Fruit fly (Drosophila melanogaster): ENCODE results near the gene SLC5A11.

SLC5A11 gene

dm6 chr2L:8196757-8197530 lies 8.0 kb downstream of the SLC5A11 start, which contains the start of the genes CG8475 and CG8460:
Gene CG8475 (minus strand): TSS chr2L:8196918.
Gene CG8460 (plus strand): TSS chr2L:8197193.
- peak; percentile 37 for TF ChIP-seq Crg-1 (GFP tag; optimal IDR thresholded peaks at IDR 0.05)
- TF ChIP-seq CG7045 (GFP tag; optimal IDR thresholded peaks at IDR 0.05), result no peak
- no peak for TF ChIP-seq CG1620 (GFP tag; optimal IDR thresholded peaks at IDR 0.05)

- TF ChIP-seq CG14711 (tag; optimal IDR thresholded peaks at IDR 0.05) (no peak), ovo (GFP tag; optimal IDR thresholded peaks at IDR 0.05) (no peak), CG1620 (GFP tag; optimal IDR thresholded peaks at IDR 0.05) (no peak)
Observed at dm6 chr2L:8195722-8196323, 9.1 kb downstream of the SLC5A11 start.

- no peak for TF ChIP-seq cnc (optimal IDR thresholded peaks at IDR 0.05)
- TF ChIP-seq CG12768 (GFP tag; optimal IDR thresholded peaks at IDR 0.05), result no peak
- no peak for TF ChIP-seq cic (GFP tag; optimal IDR thresholded peaks at IDR 0.05)
- TF ChIP-seq Mnt (GFP tag; optimal IDR thresholded peaks at IDR 0.05), result no peak
- no peak for TF ChIP-seq toe (GFP tag; optimal IDR thresholded peaks at IDR 0.05)
- TF ChIP-seq CG1620 (GFP tag; optimal IDR thresholded peaks at IDR 0.05), result no peak
- no peak for TF ChIP-seq Hr96 (GFP tag; optimal IDR thresholded peaks at IDR 0.05)
- no peak for TF ChIP-seq Crg-1 (GFP tag; optimal IDR thresholded peaks at IDR 0.05)
- no peak for TF ChIP-seq tj (GFP tag; optimal IDR thresholded peaks at IDR 0.05)
- TF ChIP-seq CG7045 (GFP tag; optimal IDR thresholded peaks at IDR 0.05), result no peak
- TF ChIP-seq CG14711 (tag; optimal IDR thresholded peaks at IDR 0.05), result no peak
- TF ChIP-seq ovo (GFP tag; optimal IDR thresholded peaks at IDR 0.05), result no peak
- no peak for TF ChIP-seq CG7101 (tag; optimal IDR thresholded peaks at IDR 0.05)
Observed at dm6 chr2L:8190681-8191080, 14.3 kb downstream of the SLC5A11 start, which contains the start of gene CG34134. Gene CG34134 (minus strand): TSS chr2L:8190781.

- TF ChIP-seq CG12768 (GFP tag; optimal IDR thresholded peaks at IDR 0.05) (no peak), CG33017 (tag; optimal IDR thresholded peaks at IDR 0.05) (no peak), Mnt (GFP tag; optimal IDR thresholded peaks at IDR 0.05) (no peak), cic (GFP tag; optimal IDR thresholded peaks at IDR 0.05) (no peak), Hr96 (GFP tag; optimal IDR thresholded peaks at IDR 0.05) (no peak), tj (GFP tag; optimal IDR thresholded peaks at IDR 0.05) (no peak), toe (GFP tag; optimal IDR thresholded peaks at IDR 0.05) (no peak), kay (GFP tag; ENCODE audit: borderline replicate concordance) (no peak), bab1 (GFP tag; optimal IDR thresholded peaks at IDR 0.05) (no peak), CG14711 (tag; optimal IDR thresholded peaks at IDR 0.05) (no peak), Clk (GFP tag; optimal IDR thresholded peaks at IDR 0.05) (no peak), CG5204 (GFP tag; optimal IDR thresholded peaks at IDR 0.05) (no peak), Crg-1 (GFP tag; optimal IDR thresholded peaks at IDR 0.05) (no peak), ovo (GFP tag; optimal IDR thresholded peaks at IDR 0.05) (no peak), cnc (optimal IDR thresholded peaks at IDR 0.05) (no peak), CG7045 (GFP tag; optimal IDR thresholded peaks at IDR 0.05) (no peak), CG7101 (tag; optimal IDR thresholded peaks at IDR 0.05) (no peak), CG1620 (GFP tag; optimal IDR thresholded peaks at IDR 0.05) (no peak)
Observed at dm6 chr2L:8185008-8185407, 19.9 kb downstream of the SLC5A11 start.

dm6 chr2L:8171544-8171943 lies 33.4 kb downstream of the SLC5A11 start:
- TF ChIP-seq cic (GFP tag; optimal IDR thresholded peaks at IDR 0.05), result peak; percentile 6
- TF ChIP-seq ovo (GFP tag; optimal IDR thresholded peaks at IDR 0.05), result no peak
- no peak for TF ChIP-seq tj (GFP tag; optimal IDR thresholded peaks at IDR 0.05)
- peak; percentile 37 for TF ChIP-seq CG12768 (GFP tag; optimal IDR thresholded peaks at IDR 0.05)
- no peak for TF ChIP-seq Hr96 (GFP tag; optimal IDR thresholded peaks at IDR 0.05)
- TF ChIP-seq CG11617 (GFP tag; optimal IDR thresholded peaks at IDR 0.05), result no peak
- peak; percentile 30 for TF ChIP-seq kay (GFP tag; ENCODE audit: borderline replicate concordance)

- TF ChIP-seq Hr96 (GFP tag; optimal IDR thresholded peaks at IDR 0.05) (no peak), Mnt (GFP tag; optimal IDR thresholded peaks at IDR 0.05) (no peak), CG5204 (GFP tag; optimal IDR thresholded peaks at IDR 0.05) (no peak), CG7045 (GFP tag; optimal IDR thresholded peaks at IDR 0.05) (no peak), CG11617 (GFP tag; optimal IDR thresholded peaks at IDR 0.05) (no peak), cic (GFP tag; optimal IDR thresholded peaks at IDR 0.05) (no peak), kay (GFP tag; ENCODE audit: borderline replicate concordance) (no peak), pad (GFP tag; optimal IDR thresholded peaks at IDR 0.05) (no peak)
Observed at dm6 chr2L:8170600-8171182, 34.2 kb downstream of the SLC5A11 start.

dm6 chr2L:8168075-8168474 lies 36.9 kb downstream of the SLC5A11 start:
- TF ChIP-seq tj (GFP tag; optimal IDR thresholded peaks at IDR 0.05), result no peak
- TF ChIP-seq Mnt (GFP tag; optimal IDR thresholded peaks at IDR 0.05), result no peak
